Fruit fly (Drosophila melanogaster) whole organism, embryonic: ENCODE data around the gene rost.
A peak's percentile ranks its signal among the peaks of the same experiment; 100 is the strongest.

Experiments used
- Aef1 ChIP-seq: fragments of 200-800 bp; sonication (Bioruptor generic); IDR thresholded peaks from 3 replicates; pipeline ENCODE4 v1.3.6; 2022; ENCODE audit warnings: missing biosample characterization, missing genetic modification characterization
- Atf3 ChIP-seq: fragments of 200-800 bp; sonication (Bioruptor generic); optimal IDR thresholded peaks from 3 replicates; lab custom pipeline; 2016; ENCODE audit warnings: missing biosample characterization, missing genetic modification characterization
- CG10147 ChIP-seq: fragments of 200-800 bp; sonication (Bioruptor generic); optimal IDR thresholded peaks from 2 replicates; lab custom pipeline; 2019; ENCODE audit warnings: missing biosample characterization, mild to moderate bottlenecking, missing genetic modification characterization, moderate library complexity
- CG10274 ChIP-seq: fragments of 200-800 bp; sonication (Bioruptor generic); optimal IDR thresholded peaks from 3 replicates; lab custom pipeline; 2017; ENCODE audit warnings: missing biosample characterization, mild to moderate bottlenecking, missing genetic modification characterization
- CG10321 ChIP-seq: fragments of 200-800 bp; sonication (Bioruptor generic); IDR thresholded peaks from 2 replicates; pipeline ENCODE4 v1.3.6; 2022; ENCODE audit warnings: missing biosample characterization, missing genetic modification characterization
- CG10565 ChIP-seq: fragments of 200-800 bp; sonication (Bioruptor generic); optimal IDR thresholded peaks from 3 replicates; lab custom pipeline; 2016; ENCODE audit warnings: missing biosample characterization, mild to moderate bottlenecking, missing genetic modification characterization
- CG11504 ChIP-seq: fragments of 200-800 bp; sonication (Bioruptor generic); optimal IDR thresholded peaks from 3 replicates; lab custom pipeline; 2019; ENCODE audit warnings: missing biosample characterization, mild to moderate bottlenecking, missing genetic modification characterization, moderate library complexity
- CG12769 ChIP-seq: fragments of 200-800 bp; sonication (Bioruptor generic); optimal IDR thresholded peaks from 2 replicates; lab custom pipeline; 2019; ENCODE audit warnings: missing biosample characterization, mild to moderate bottlenecking, missing genetic modification characterization, moderate library complexity
- CG14710 ChIP-seq: fragments of 200-800 bp; sonication (Bioruptor generic); optimal IDR thresholded peaks from 3 replicates; lab custom pipeline; 2019; ENCODE audit warnings: missing biosample characterization, mild to moderate bottlenecking, missing genetic modification characterization, moderate library complexity
- CG15601 ChIP-seq: fragments of 200-800 bp; sonication (Bioruptor generic); optimal IDR thresholded peaks from 3 replicates; lab custom pipeline; 2019; ENCODE audit warnings: missing biosample characterization, mild to moderate bottlenecking, missing genetic modification characterization, moderate library complexity
- CG18599 ChIP-seq: fragments of 200-800 bp; sonication (Bioruptor generic); optimal IDR thresholded peaks from 3 replicates; lab custom pipeline; 2017; ENCODE audit warnings: missing biosample characterization, missing genetic modification characterization, mild to moderate bottlenecking, moderate library complexity, missing genetic modification reagents
- CG2678 ChIP-seq: fragments of 200-800 bp; sonication (Bioruptor generic); optimal IDR thresholded peaks from 3 replicates; lab custom pipeline; 2019; ENCODE audit warnings: missing biosample characterization, mild to moderate bottlenecking, missing genetic modification characterization, moderate library complexity
- CG32767 ChIP-seq: fragments of 200-800 bp; sonication (Bioruptor generic); IDR thresholded peaks from 2 replicates; pipeline ENCODE4 v1.3.6; 2022; ENCODE audit warnings: missing biosample characterization, missing genetic modification characterization
- CG3847 ChIP-seq: fragments of 200-800 bp; sonication (Bioruptor generic); IDR thresholded peaks from 2 replicates; pipeline ENCODE4 v1.3.6; 2022; ENCODE audit warnings: missing biosample characterization, missing genetic modification characterization
- CG42726 ChIP-seq: fragments of 200-800 bp; sonication (Bioruptor generic); IDR thresholded peaks from 2 replicates; pipeline ENCODE4 v1.3.6; 2022; ENCODE audit warnings: missing biosample characterization, missing genetic modification characterization; ENCODE audit not compliant: partially characterized antibody
- CG9932 ChIP-seq: fragments of 200-800 bp; sonication (Bioruptor generic); IDR thresholded peaks from 2 replicates; pipeline ENCODE4 v1.3.6; 2022; ENCODE audit warnings: missing biosample characterization, missing genetic modification characterization
- CkIIα-i1 ChIP-seq: fragments of 200-800 bp; sonication (Bioruptor generic); IDR thresholded peaks from 2 replicates; pipeline ENCODE4 v1.3.6; 2022; ENCODE audit warnings: missing biosample characterization, missing genetic modification characterization
- Dbx ChIP-seq: fragments of 200-800 bp; sonication (Bioruptor generic); IDR thresholded peaks from 3 replicates; pipeline ENCODE4 v1.3.6; 2022; ENCODE audit warnings: missing biosample characterization, missing genetic modification characterization
- Hr39 ChIP-seq: fragments of >200 bp; optimal IDR thresholded peaks from 2 replicates; lab custom pipeline; 2017
- Pdp1 ChIP-seq, 2 experiments: fragments of 200-800 bp; sonication (Bioruptor generic); optimal IDR thresholded peaks; 3 replicates each; lab custom pipeline; 2016; ENCODE audit warnings: missing biosample characterization in 2 of 2, missing genetic modification characterization in 2 of 2, mild to moderate bottlenecking in 1 of 2, moderate library complexity in 1 of 2
- Poxn ChIP-seq: fragments of 200-800 bp; sonication (Bioruptor generic); IDR thresholded peaks from 2 replicates; pipeline ENCODE4 v1.3.6; 2022; ENCODE audit warnings: missing biosample characterization, missing genetic modification characterization
- Rfx ChIP-seq: fragments of 200-800 bp; sonication (Bioruptor generic); IDR thresholded peaks from 2 replicates; pipeline ENCODE4 v1.3.6; 2022; ENCODE audit warnings: missing biosample characterization, missing genetic modification characterization
- ara ChIP-seq: fragments of 200-800 bp; sonication (Bioruptor generic); IDR thresholded peaks from 2 replicates; pipeline ENCODE4 v1.3.6; 2022; ENCODE audit warnings: missing biosample characterization, missing genetic modification characterization
- btn ChIP-seq: fragments of 200-800 bp; sonication (Bioruptor generic); optimal IDR thresholded peaks from 2 replicates; lab custom pipeline; 2016; ENCODE audit warnings: missing biosample characterization, missing genetic modification characterization
- caup ChIP-seq: fragments of 200-800 bp; sonication (Bioruptor generic); optimal IDR thresholded peaks from 3 replicates; lab custom pipeline; 2017; ENCODE audit warnings: missing biosample characterization, mild to moderate bottlenecking, missing genetic modification characterization, moderate library complexity; ENCODE audit not compliant: severe bottlenecking
- chif ChIP-seq, 2 experiments: fragments of 200-800 bp; sonication (Bioruptor generic); optimal IDR thresholded peaks; 3 replicates each; lab custom pipeline; 2016; ENCODE audit warnings: missing biosample characterization in 2 of 2, missing genetic modification characterization in 2 of 2
- chinmo ChIP-seq: fragments of 200-800 bp; sonication (Bioruptor generic); IDR thresholded peaks from 4 replicates; pipeline ENCODE4 v1.3.6; 2022; ENCODE audit warnings: missing biosample characterization, missing genetic modification characterization; ENCODE audit not compliant: partially characterized antibody
- da ChIP-seq: fragments of 200-800 bp; sonication (Bioruptor generic); optimal IDR thresholded peaks from 2 replicates; lab custom pipeline; 2016; ENCODE audit warnings: missing biosample characterization, missing genetic modification characterization
- emc ChIP-seq: fragments of 200-800 bp; sonication (Bioruptor generic); optimal IDR thresholded peaks from 2 replicates; lab custom pipeline; 2016; ENCODE audit warnings: missing biosample characterization, missing genetic modification characterization
- ems ChIP-seq: fragments of 200-800 bp; sonication (Bioruptor generic); optimal IDR thresholded peaks from 3 replicates; lab custom pipeline; 2016; ENCODE audit warnings: missing biosample characterization, missing genetic modification characterization
- gem ChIP-seq: fragments of 200-800 bp; sonication (Bioruptor generic); optimal IDR thresholded peaks from 2 replicates; lab custom pipeline; 2019; ENCODE audit warnings: missing biosample characterization, mild to moderate bottlenecking, missing genetic modification characterization, moderate library complexity
- grau ChIP-seq: fragments of 200-800 bp; optimal IDR thresholded peaks from 3 replicates; lab custom pipeline; 2019; ENCODE audit warnings: missing biosample characterization, mild to moderate bottlenecking, missing genetic modification characterization, moderate library complexity
- grn ChIP-seq: fragments of 200-800 bp; sonication (Bioruptor generic); optimal IDR thresholded peaks from 3 replicates; lab custom pipeline; 2017; ENCODE audit warnings: missing biosample characterization, missing genetic modification characterization
- jigr1 ChIP-seq: fragments of 200-800 bp; sonication (Bioruptor generic); IDR thresholded peaks from 3 replicates; pipeline ENCODE4 v1.3.6; 2022; ENCODE audit warnings: missing biosample characterization, missing genetic modification characterization
- lab ChIP-seq: fragments of 200-800 bp; sonication (Bioruptor generic); optimal IDR thresholded peaks from 3 replicates; lab custom pipeline; 2017; ENCODE audit warnings: missing biosample characterization, missing genetic modification characterization, mild to moderate bottlenecking, moderate library complexity, missing genetic modification reagents
- lilli ChIP-seq: fragments of 200-800 bp; sonication (Bioruptor generic); optimal IDR thresholded peaks from 3 replicates; lab custom pipeline; 2016; ENCODE audit warnings: missing biosample characterization, missing genetic modification characterization
- oc ChIP-seq: fragments of 200-800 bp; sonication (Bioruptor generic); optimal IDR thresholded peaks from 2 replicates; lab custom pipeline; 2018; ENCODE audit warnings: missing biosample characterization, mild to moderate bottlenecking, missing genetic modification characterization, moderate library complexity
- psq ChIP-seq: fragments of 200-800 bp; sonication (Bioruptor generic); optimal IDR thresholded peaks from 2 replicates; lab custom pipeline; 2017; ENCODE audit warnings: missing biosample characterization, missing genetic modification characterization
- pzg ChIP-seq: fragments of 200-800 bp; sonication (Bioruptor generic); optimal IDR thresholded peaks from 3 replicates; lab custom pipeline; 2018; ENCODE audit warnings: missing biosample characterization, mild to moderate bottlenecking, missing genetic modification characterization, moderate library complexity
- schlank ChIP-seq: fragments of 200-800 bp; sonication (Bioruptor generic); optimal IDR thresholded peaks from 2 replicates; lab custom pipeline; 2018; ENCODE audit warnings: missing biosample characterization, mild to moderate bottlenecking, missing genetic modification characterization
- stwl ChIP-seq: fragments of 200-800 bp; sonication (Bioruptor generic); optimal IDR thresholded peaks from 3 replicates; lab custom pipeline; 2018; ENCODE audit warnings: missing biosample characterization, mild to moderate bottlenecking, missing genetic modification characterization, moderate library complexity
- tin ChIP-seq: fragments of 200-800 bp; sonication (Bioruptor generic); optimal IDR thresholded peaks from 3 replicates; lab custom pipeline; 2016; ENCODE audit warnings: missing biosample characterization, missing genetic modification characterization
- tio ChIP-seq: fragments of 200-800 bp; sonication (Bioruptor generic); optimal IDR thresholded peaks from 2 replicates; lab custom pipeline; 2017; ENCODE audit warnings: missing biosample characterization, missing genetic modification characterization, inconsistent platforms
- vfl ChIP-seq: fragments of 200-800 bp; sonication (Bioruptor generic); optimal IDR thresholded peaks from 2 replicates; lab custom pipeline; 2016; ENCODE audit warnings: missing biosample characterization, missing genetic modification characterization
- wdn ChIP-seq: fragments of 200-800 bp; sonication (Bioruptor generic); IDR thresholded peaks from 2 replicates; pipeline ENCODE4 v1.3.6; 2022; ENCODE audit warnings: missing biosample characterization, missing genetic modification characterization
- zen2 ChIP-seq: fragments of 200-800 bp; sonication (Bioruptor generic); IDR thresholded peaks from 3 replicates; pipeline ENCODE4 v1.3.6; 2022; ENCODE audit warnings: missing biosample characterization, missing genetic modification characterization; ENCODE audit not compliant: partially characterized antibody

rost gene

DNA sequence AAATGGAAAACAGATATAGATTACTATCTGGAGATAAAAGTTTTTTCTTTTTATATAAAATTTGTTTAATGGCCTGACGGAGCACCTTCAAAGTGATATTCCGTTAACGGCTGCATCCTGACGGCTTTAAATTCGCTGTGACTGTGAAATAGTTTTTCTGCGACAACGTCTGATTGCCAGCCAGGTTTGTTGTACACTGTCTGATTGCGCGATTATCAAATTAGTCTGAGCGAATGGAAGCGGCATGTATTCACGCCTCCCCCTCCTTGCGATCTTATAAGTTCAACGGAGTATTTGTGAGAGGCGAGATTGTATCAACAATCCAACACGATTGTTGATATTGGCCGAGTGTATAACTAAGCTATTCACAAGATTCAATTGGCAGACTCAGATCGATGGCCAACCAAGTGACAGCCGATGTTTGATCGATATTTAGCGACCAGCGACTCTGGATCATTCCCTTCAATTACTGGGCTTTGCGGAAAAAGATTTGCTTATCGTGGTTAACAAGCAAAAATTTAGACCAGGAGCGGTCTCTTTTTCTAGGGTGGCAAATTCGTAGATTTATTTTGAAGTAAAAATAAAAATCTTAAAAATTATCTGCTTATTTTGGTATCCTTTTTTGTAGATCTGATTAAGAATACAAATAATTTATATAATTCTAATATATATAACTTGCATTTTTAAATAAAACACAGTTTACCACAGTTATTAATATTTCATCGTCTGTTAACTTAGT, 33.6 kb downstream of the rost start (continued):
- TF ChIP-seq CG10147 (GFP tag; lab: Kevin White, UChicago), result no peak
- TF ChIP-seq Dbx (GFP tag; lab: Robert Waterston, UW), result peak; percentile 21; the same call in 1 of the 3 replicates
- 0 out of 2 replicates have a peak, but pooled peaks have one; percentile 26 for TF ChIP-seq CG3847
- TF ChIP-seq wdn, result peak; percentile 19; the same call in 1 of the 2 replicates
- peak; percentile 3 for TF ChIP-seq lab (GFP tag; lab: Kevin White, UChicago)
- TF ChIP-seq schlank, result peak; percentile 18
- no peak for TF ChIP-seq CG10565 (GFP tag; lab: Kevin White, UChicago)
- no peak for TF ChIP-seq Hr39 (lab: Kevin White, UChicago)
- TF ChIP-seq chinmo (GFP tag; lab: Robert Waterston, UW), result no peak
- peak; percentile 29 for TF ChIP-seq grau (tag; lab: Kevin White, UChicago)
- TF ChIP-seq CG32767 (GFP tag; lab: Robert Waterston, UW), result no peak
- TF ChIP-seq grn (GFP tag; lab: Kevin White, UChicago), result peak; percentile 34
- no peak for TF ChIP-seq stwl (tag; lab: Kevin White, UChicago)
- peak; percentile 29 for TF ChIP-seq CG2678
- TF ChIP-seq ems (GFP tag; lab: Kevin White, UChicago), result no peak
- TF ChIP-seq Atf3 (GFP tag; lab: Kevin White, UChicago), result no peak
- 0 out of 2 replicates have a peak, but pooled peaks have one; percentile 22 for TF ChIP-seq CG10321 (GFP tag; lab: Robert Waterston, UW)
- peak; percentile 38 for TF ChIP-seq gem (tag; lab: Kevin White, UChicago)
- peak; percentile 16 for TF ChIP-seq CG11504 (tag; lab: Kevin White, UChicago)
- no peak for TF ChIP-seq CG15601
- peak; percentile 7; the same call in 1 of the 2 replicates for TF ChIP-seq Rfx
- TF ChIP-seq Pdp1 (GFP tag; optimal IDR thresholded peaks at IDR 0.05; lab: Kevin White, UChicago), result peak in 1 of 2 experiments; percentile 15
- peak; percentile 40 for TF ChIP-seq CG12769
- TF ChIP-seq lilli (GFP tag; lab: Kevin White, UChicago), result peak; percentile 2
- no peak for TF ChIP-seq btn
- TF ChIP-seq CG18599 (GFP tag; lab: Kevin White, UChicago), result peak; percentile 38
- TF ChIP-seq oc (tag; lab: Kevin White, UChicago), result no peak
- no peak for TF ChIP-seq chif (GFP tag; optimal IDR thresholded peaks at IDR 0.05; lab: Kevin White, UChicago)

DNA sequence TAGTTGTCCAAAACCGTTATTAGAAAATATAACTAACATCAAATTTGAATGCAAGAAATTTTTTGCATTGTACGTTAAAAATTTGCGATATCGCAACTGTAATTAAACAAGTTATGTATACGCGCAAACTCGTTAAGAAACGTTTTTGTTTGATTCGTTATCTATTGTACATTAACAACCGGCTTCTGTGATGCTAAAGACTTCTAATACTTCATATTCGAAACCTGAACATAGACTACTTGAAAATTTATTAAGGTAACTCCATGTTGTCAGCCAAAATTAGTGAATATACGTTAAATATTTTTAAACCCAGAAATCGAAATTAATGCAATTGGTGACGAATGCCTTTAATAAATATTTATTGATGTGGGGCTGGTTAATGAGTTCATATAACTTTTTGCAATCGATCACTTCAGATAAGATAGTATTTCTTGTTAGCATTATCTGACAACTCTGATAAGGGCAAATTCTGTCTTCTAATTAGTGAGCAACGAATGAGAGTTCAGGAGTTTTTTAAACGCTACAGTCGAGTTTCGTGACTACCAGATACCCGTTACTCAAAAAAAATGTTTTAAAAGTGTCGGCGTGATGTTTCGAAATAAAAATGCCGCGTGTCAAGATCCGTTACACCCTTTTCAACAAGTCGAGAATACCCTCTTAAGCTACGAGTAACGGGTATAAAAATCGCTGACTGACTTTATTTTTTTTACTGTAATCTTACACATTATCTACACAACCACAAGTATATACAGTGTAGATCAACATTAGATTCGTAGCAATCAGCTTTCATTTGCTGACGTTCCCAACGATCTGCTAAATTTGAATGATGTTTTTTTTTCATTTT, 36.9 kb downstream of the rost start:
- TF ChIP-seq ara (GFP tag; lab: Robert Waterston, UW) (peak; percentile 54; the same call in 1 of the 2 replicates), CG10321 (GFP tag; lab: Robert Waterston, UW) (no peak), CkIIα-i1 (GFP tag; lab: Robert Waterston, UW) (no peak), vfl (GFP tag; lab: Kevin White, UChicago) (no peak), zen2 (GFP tag; lab: Robert Waterston, UW) (no peak), pzg (GFP tag; lab: Kevin White, UChicago) (peak; percentile 9), caup (GFP tag; lab: Kevin White, UChicago) (peak; percentile 38), CG42726 (no peak; the same call in 1 of the 2 replicates), CG9932 (GFP tag; lab: Robert Waterston, UW) (peak; percentile 65), Poxn (GFP tag; lab: Robert Waterston, UW) (no peak), gem (tag; lab: Kevin White, UChicago) (peak; percentile 61), da (GFP tag; lab: Kevin White, UChicago) (no peak), Aef1 (GFP tag; lab: Robert Waterston, UW) (peak; percentile 44; the same call in 2 of the 3 replicates), chif (GFP tag; optimal IDR thresholded peaks at IDR 0.05; lab: Kevin White, UChicago) (peak in 1 of 2 experiments; percentile 52), CG10274 (no peak), tio (GFP tag; lab: Kevin White, UChicago) (peak; percentile 37), jigr1 (no peak), tin (peak; percentile 23), CG14710 (tag; lab: Kevin White, UChicago) (peak; percentile 3), emc (GFP tag; lab: Kevin White, UChicago) (no peak), chinmo (GFP tag; lab: Robert Waterston, UW) (no peak), psq (no peak)
